Worm (Caenorhabditis elegans) whole organism, L1 larva: ENCODE results near the gene fbf-1.

ENCODE experiments used
- C04F5.9 ChIP-seq: sonication (generic microtip); optimal IDR thresholded peaks from 2 replicates; lab custom pipeline; 2016; ENCODE audit warnings: missing genetic modification characterization, missing compliant biosample characterization
- F16B12.6 ChIP-seq: fragments of 150-350 bp; optimal IDR thresholded peaks from 2 replicates; lab custom pipeline; 2014; ENCODE audit warnings: missing biosample characterization, missing genetic modification characterization
- aha-1 ChIP-seq: fragments of 150-350 bp; optimal IDR thresholded peaks from 2 replicates; lab custom pipeline; 2014; ENCODE audit warnings: missing biosample characterization, missing genetic modification characterization
- blmp-1 ChIP-seq: fragments of 150-350 bp; optimal IDR thresholded peaks from 2 replicates; lab custom pipeline; 2014; ENCODE audit warnings: missing biosample characterization, missing genetic modification characterization
- ceh-63 ChIP-seq: fragments of 200-800 bp; sonication (Bioruptor generic); optimal IDR thresholded peaks from 2 replicates; lab custom pipeline; 2018; ENCODE audit warnings: mild to moderate bottlenecking, missing genetic modification characterization, missing compliant biosample characterization
- ceh-8 ChIP-seq: fragments of 200-800 bp; sonication (Bioruptor generic); optimal IDR thresholded peaks from 2 replicates; lab custom pipeline; 2018; ENCODE audit warnings: mild to moderate bottlenecking, missing genetic modification characterization, moderate library complexity, missing compliant biosample characterization
- ceh-82 ChIP-seq, 3 experiments: fragments of 150-350 bp in 1 of 3; sonication (generic microtip) in 2 of 3; optimal IDR thresholded peaks; 2 replicates each; lab custom pipeline; 2014 to 2017; ENCODE audit warnings: missing biosample characterization in 3 of 3, missing genetic modification characterization in 3 of 3
- ceh-88 ChIP-seq: fragments of 200-800 bp; sonication (Bioruptor generic); IDR thresholded peaks from 2 replicates; pipeline ENCODE4 v1.3.6; 2022; ENCODE audit warnings: missing genetic modification characterization, missing compliant biosample characterization
- ceh-90 ChIP-seq: sonication (generic microtip); optimal IDR thresholded peaks from 2 replicates; lab custom pipeline; 2016; ENCODE audit warnings: missing genetic modification characterization, missing compliant biosample characterization
- ces-1 ChIP-seq: fragments of 150-350 bp; optimal IDR thresholded peaks from 2 replicates; lab custom pipeline; 2014; ENCODE audit warnings: missing biosample characterization, missing genetic modification reagents, missing genetic modification characterization
- dsc-1 ChIP-seq: sonication (generic microtip); optimal IDR thresholded peaks from 2 replicates; lab custom pipeline; 2016; ENCODE audit warnings: mild to moderate bottlenecking, missing genetic modification characterization, missing compliant biosample characterization
- efl-1 ChIP-seq, 4 experiments: fragments of 150-350 bp; optimal IDR thresholded peaks in 3 of 4; peaks in 1 of 4; 1 replicate in 1 of 4; 2 replicates in 3 of 4; lab custom pipeline; 2014; ENCODE audit warnings: missing biosample characterization in 2 of 4, missing genetic modification characterization in 2 of 4, missing genetic modification reagents in 2 of 4
- efl-3 ChIP-seq: fragments of 200-800 bp; sonication (Bioruptor generic); optimal IDR thresholded peaks from 2 replicates; lab custom pipeline; 2018; ENCODE audit warnings: mild to moderate bottlenecking, missing genetic modification characterization, missing compliant biosample characterization
- elt-2 ChIP-seq: sonication (generic microtip); optimal IDR thresholded peaks from 2 replicates; lab custom pipeline; 2016; ENCODE audit warnings: missing genetic modification characterization, mild to moderate bottlenecking, inconsistent platforms, missing compliant biosample characterization, missing genetic modification reagents
- fkh-8 ChIP-seq: sonication (generic microtip); optimal IDR thresholded peaks from 2 replicates; lab custom pipeline; 2016; ENCODE audit warnings: mild to moderate bottlenecking, missing genetic modification characterization, missing compliant biosample characterization
- hlh-17 ChIP-seq: fragments of 200-800 bp; sonication (Bioruptor generic); optimal IDR thresholded peaks from 2 replicates; lab custom pipeline; 2018; ENCODE audit warnings: missing genetic modification characterization, mild to moderate bottlenecking, missing compliant biosample characterization, moderate library complexity, borderline replicate concordance
- hlh-4 ChIP-seq: sonication (generic microtip); optimal IDR thresholded peaks from 2 replicates; lab custom pipeline; 2016; ENCODE audit warnings: mild to moderate bottlenecking, missing genetic modification characterization, missing compliant biosample characterization
- irx-1 ChIP-seq: sonication (generic microtip); optimal IDR thresholded peaks from 2 replicates; lab custom pipeline; 2016; ENCODE audit warnings: missing genetic modification characterization, missing compliant biosample characterization
- isw-1 ChIP-seq: fragments of 200-800 bp; sonication (Bioruptor generic); IDR thresholded peaks from 2 replicates; pipeline ENCODE4 v1.3.6; 2022; ENCODE audit warnings: missing genetic modification characterization, missing compliant biosample characterization
- jun-1 ChIP-seq: fragments of 150-350 bp; optimal IDR thresholded peaks from 2 replicates; lab custom pipeline; 2014; ENCODE audit warnings: missing biosample characterization, missing genetic modification reagents, missing genetic modification characterization
- lin-13 ChIP-seq: fragments of 150-350 bp; optimal IDR thresholded peaks from 2 replicates; lab custom pipeline; 2014; ENCODE audit warnings: missing biosample characterization, missing genetic modification reagents, missing genetic modification characterization
- lin-15B ChIP-seq: fragments of 150-350 bp; sonication (generic microtip); optimal IDR thresholded peaks from 3 replicates; lab custom pipeline; 2014; ENCODE audit warnings: missing biosample characterization, missing genetic modification characterization
- lin-35 ChIP-seq, 2 experiments: fragments of 150-350 bp; optimal IDR thresholded peaks; 2 replicates each; lab custom pipeline; 2014; ENCODE audit warnings: missing biosample characterization in 2 of 2, missing genetic modification characterization in 2 of 2, missing genetic modification reagents in 2 of 2
- lin-39 ChIP-seq: fragments of 150-350 bp; optimal IDR thresholded peaks from 2 replicates; lab custom pipeline; 2014; ENCODE audit warnings: missing biosample characterization, missing genetic modification reagents, missing genetic modification characterization
- mdl-1 ChIP-seq, 2 experiments: fragments of 150-350 bp; optimal IDR thresholded peaks; 2 replicates each; lab custom pipeline; 2014 to 2017; ENCODE audit warnings: missing biosample characterization in 2 of 2, missing genetic modification characterization in 2 of 2, inconsistent platforms in 1 of 2
- mef-2 ChIP-seq: fragments of 150-350 bp; optimal IDR thresholded peaks from 2 replicates; lab custom pipeline; 2014; ENCODE audit warnings: missing biosample characterization, missing genetic modification characterization
- mep-1 ChIP-seq: fragments of 150-350 bp; optimal IDR thresholded peaks from 2 replicates; lab custom pipeline; 2014; ENCODE audit warnings: missing biosample characterization, missing genetic modification characterization
- nhr-19 ChIP-seq: fragments of 200-800 bp; sonication (Bioruptor generic); conservative IDR thresholded peaks from 2 replicates; pipeline ENCODE4 v1.3.6; 2022; ENCODE audit warnings: missing genetic modification characterization, missing compliant biosample characterization
- nhr-20 ChIP-seq: sonication (generic microtip); optimal IDR thresholded peaks from 2 replicates; lab custom pipeline; 2016; ENCODE audit warnings: mild to moderate bottlenecking, missing genetic modification characterization, missing compliant biosample characterization
- nhr-237 ChIP-seq: fragments of 150-350 bp; optimal IDR thresholded peaks from 2 replicates; lab custom pipeline; 2014; ENCODE audit warnings: missing biosample characterization, missing genetic modification characterization
- nhr-28 ChIP-seq: fragments of 150-350 bp; optimal IDR thresholded peaks from 2 replicates; lab custom pipeline; 2014; ENCODE audit warnings: missing biosample characterization, missing genetic modification characterization
- nhr-47 ChIP-seq: sonication (generic microtip); optimal IDR thresholded peaks from 2 replicates; lab custom pipeline; 2016; ENCODE audit warnings: mild to moderate bottlenecking, missing genetic modification characterization, moderate library complexity, missing compliant biosample characterization
- nhr-71 ChIP-seq: sonication (generic microtip); optimal IDR thresholded peaks from 2 replicates; lab custom pipeline; 2016; ENCODE audit warnings: mild to moderate bottlenecking, missing genetic modification characterization, moderate library complexity, missing compliant biosample characterization
- nhr-76 ChIP-seq: sonication (generic microtip); optimal IDR thresholded peaks from 2 replicates; lab custom pipeline; 2017; ENCODE audit warnings: missing biosample characterization, missing genetic modification characterization
- nhr-77 ChIP-seq: fragments of 150-350 bp; optimal IDR thresholded peaks from 2 replicates; lab custom pipeline; 2014; ENCODE audit warnings: missing biosample characterization, missing genetic modification characterization
- nhr-85 ChIP-seq: sonication (generic microtip); peaks from one replicate; lab custom pipeline; 2016; ENCODE audit warnings: missing genetic modification characterization, inconsistent platforms, missing compliant biosample characterization
- pag-3 ChIP-seq: sonication (generic microtip); optimal IDR thresholded peaks from 2 replicates; lab custom pipeline; 2017; ENCODE audit warnings: missing genetic modification characterization, mild to moderate bottlenecking, missing compliant biosample characterization, antibody characterized with exemption, borderline replicate concordance; ENCODE audit not compliant: insufficient read depth
- pqm-1 ChIP-seq: sonication (generic microtip); optimal IDR thresholded peaks from 3 replicates; lab custom pipeline; 2017; ENCODE audit warnings: missing biosample characterization, missing genetic modification characterization
- rnt-1 ChIP-seq: sonication (generic microtip); optimal IDR thresholded peaks from 2 replicates; lab custom pipeline; 2016; ENCODE audit warnings: mild to moderate bottlenecking, missing genetic modification characterization, moderate library complexity, missing compliant biosample characterization
- skn-1 ChIP-seq: fragments of 150-350 bp; optimal IDR thresholded peaks from 2 replicates; lab custom pipeline; 2014; ENCODE audit warnings: missing biosample characterization, missing genetic modification characterization
- snpc-4 ChIP-seq: fragments of 150-350 bp; optimal IDR thresholded peaks from 2 replicates; lab custom pipeline; 2014; ENCODE audit warnings: missing biosample characterization, missing genetic modification characterization
- sptf-1 ChIP-seq: fragments of 150-350 bp; optimal IDR thresholded peaks from 2 replicates; lab custom pipeline; 2014; ENCODE audit warnings: missing biosample characterization, missing genetic modification characterization
- sup-37 ChIP-seq: fragments of 200-800 bp; sonication (Bioruptor generic); optimal IDR thresholded peaks from 2 replicates; lab custom pipeline; 2018; ENCODE audit warnings: mild to moderate bottlenecking, missing genetic modification characterization, missing compliant biosample characterization
- swsn-7 ChIP-seq: sonication (generic microtip); optimal IDR thresholded peaks from 2 replicates; lab custom pipeline; 2016; ENCODE audit warnings: missing genetic modification characterization, missing compliant biosample characterization
- tbx-2 ChIP-seq: sonication (generic microtip); optimal IDR thresholded peaks from 2 replicates; lab custom pipeline; 2016; ENCODE audit warnings: missing genetic modification characterization, missing compliant biosample characterization
- tlp-1 ChIP-seq: fragments of 150-350 bp; optimal IDR thresholded peaks from 2 replicates; lab custom pipeline; 2014; ENCODE audit warnings: missing biosample characterization, missing genetic modification characterization
- unc-30 ChIP-seq: sonication (generic microtip); optimal IDR thresholded peaks from 2 replicates; lab custom pipeline; 2017; ENCODE audit warnings: missing biosample characterization, missing genetic modification characterization
- unc-62 ChIP-seq: fragments of 150-350 bp; optimal IDR thresholded peaks from 2 replicates; lab custom pipeline; 2014; ENCODE audit warnings: missing biosample characterization, missing genetic modification reagents, missing genetic modification characterization
- unc-86 ChIP-seq: sonication (generic microtip); optimal IDR thresholded peaks from 2 replicates; lab custom pipeline; 2016; ENCODE audit warnings: missing genetic modification characterization, missing compliant biosample characterization
- vab-15 ChIP-seq: sonication (generic microtip); optimal IDR thresholded peaks from 2 replicates; lab custom pipeline; 2017; ENCODE audit warnings: missing genotype, mild to moderate bottlenecking, missing genetic modification characterization, missing compliant biosample characterization
- zip-4 ChIP-seq: fragments of 200-800 bp; sonication (Bioruptor generic); optimal IDR thresholded peaks from 2 replicates; lab custom pipeline; 2018; ENCODE audit warnings: mild to moderate bottlenecking, missing genetic modification characterization, moderate library complexity, missing compliant biosample characterization
- ztf-11 ChIP-seq, 2 experiments: sonication (generic microtip); optimal IDR thresholded peaks; 2 replicates each; lab custom pipeline; 2016 to 2017; ENCODE audit warnings: missing genetic modification characterization in 2 of 2, missing biosample characterization in 1 of 2, missing compliant biosample characterization in 1 of 2

fbf-1 gene

DNA sequence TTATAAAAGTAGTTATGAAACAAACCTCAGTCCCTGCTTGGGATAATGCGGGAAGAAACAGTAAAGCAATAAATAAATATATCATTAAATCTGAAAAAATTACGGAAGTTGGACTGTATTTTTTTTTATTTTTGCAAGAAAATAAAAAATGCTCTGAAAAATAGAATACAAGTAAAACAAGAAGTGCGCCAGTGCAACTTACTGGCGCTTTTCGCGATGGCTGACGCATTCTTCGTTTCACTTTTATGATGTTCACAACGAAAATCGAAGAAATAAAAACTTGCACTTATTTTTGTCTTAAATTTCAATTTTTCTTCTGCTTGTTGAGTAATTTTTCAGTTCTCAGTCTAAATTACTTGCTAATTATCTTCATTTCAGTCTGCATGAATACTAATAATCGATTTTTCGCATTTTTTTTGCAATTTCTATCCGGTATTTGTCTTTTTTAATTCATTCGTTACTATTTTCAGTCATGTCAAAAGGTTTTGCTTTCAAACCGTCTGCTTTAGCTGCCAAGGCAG lies 32.9 kb downstream of the fbf-1 start, which contains the start of the genes R12C12.6 and ran-5 (continued):
- TF ChIP-seq sup-37 (GFP tag; lab: Kevin White, UChicago) (peak; percentile 69), F16B12.6 (tag; lab: Kevin White, UChicago) (peak; percentile 63), lin-39 (tag; lab: Kevin White, UChicago) (peak; percentile 76), efl-1 (optimal IDR thresholded peaks at IDR 0.05; lab: Kevin White, UChicago) (peak; percentile 85 to 88), efl-1 (GFP tag; optimal IDR thresholded peaks at IDR 0.05 in 1 of 2; lab: Kevin White, UChicago) (peak; percentile 80 to 98), vab-15 (tag; lab: Kevin White, UChicago) (no peak), skn-1 (tag; lab: Kevin White, UChicago) (peak; percentile 63), pqm-1 (tag; lab: Kevin White, UChicago) (no peak), efl-3 (GFP tag; lab: Kevin White, UChicago) (no peak), pag-3 (tag; lab: Kevin White, UChicago) (no peak), hlh-17 (no peak), aha-1 (tag; lab: Kevin White, UChicago) (no peak), rnt-1 (tag; lab: Kevin White, UChicago) (peak; percentile 95), blmp-1 (peak; percentile 79), swsn-7 (tag; lab: Kevin White, UChicago) (peak; percentile 91), nhr-47 (tag; lab: Kevin White, UChicago) (peak; percentile 90), zip-4 (GFP tag; lab: Kevin White, UChicago) (peak; percentile 67), ceh-88 (0 out of 2 replicates have a peak, but pooled peaks have one; percentile 40), dsc-1 (tag; lab: Kevin White, UChicago) (peak; percentile 91), nhr-19 (GFP tag; lab: Robert Waterston, UW) (peak; percentile 87), mep-1 (tag; lab: Kevin White, UChicago) (peak; percentile 93), snpc-4 (tag; lab: Kevin White, UChicago) (peak; percentile 83), unc-62 (GFP tag; lab: Kevin White, UChicago) (no peak), unc-86 (peak; percentile 78), nhr-28 (tag; lab: Kevin White, UChicago) (no peak), jun-1 (tag; lab: Kevin White, UChicago) (peak; percentile 58), lin-15B (tag; lab: Kevin White, UChicago) (peak; percentile 68), hlh-4 (tag; lab: Kevin White, UChicago) (no peak), irx-1 (peak; percentile 79), nhr-71 (tag; lab: Kevin White, UChicago) (peak; percentile 92), tlp-1 (tag; lab: Kevin White, UChicago) (no peak), isw-1 (GFP tag; lab: Robert Waterston, UW) (peak; percentile 75), ceh-90 (tag; lab: Kevin White, UChicago) (peak; percentile 15), nhr-20 (peak; percentile 88), nhr-85 (peak; percentile 94), mef-2 (tag; lab: Kevin White, UChicago) (no peak), unc-30 (no peak), ceh-82 (tag; optimal IDR thresholded peaks at IDR 0.05; lab: Kevin White, UChicago) (peak; percentile 82 to 91 (median 87)), ceh-63 (GFP tag; lab: Kevin White, UChicago) (no peak), mdl-1 (tag; optimal IDR thresholded peaks at IDR 0.05; lab: Kevin White, UChicago) (peak in 1 of 2 experiments; percentile 65), elt-2 (tag; lab: Kevin White, UChicago) (peak; percentile 75), nhr-76 (tag; lab: Kevin White, UChicago) (no peak), ceh-8 (GFP tag; lab: Kevin White, UChicago) (peak; percentile 69), C04F5.9 (tag; lab: Kevin White, UChicago) (peak; percentile 60), lin-13 (GFP tag; lab: Kevin White, UChicago) (peak; percentile 68), sptf-1 (tag; lab: Kevin White, UChicago) (no peak), nhr-237 (tag; lab: Kevin White, UChicago) (peak; percentile 58), fkh-8 (tag; lab: Kevin White, UChicago) (peak; percentile 69), ztf-11 (tag; optimal IDR thresholded peaks at IDR 0.05; lab: Kevin White, UChicago) (peak in 1 of 2 experiments; percentile 68), ces-1 (GFP tag; lab: Kevin White, UChicago) (no peak), nhr-77 (tag; lab: Kevin White, UChicago) (peak; percentile 66), tbx-2 (tag; lab: Kevin White, UChicago) (peak; percentile 85), lin-35 (GFP tag; optimal IDR thresholded peaks at IDR 0.05; lab: Kevin White, UChicago) (peak; percentile 83 to 86)
